Worm (Caenorhabditis elegans) whole organism, young adult: Measurements from ENCODE around the gene gadr-3.

ENCODE experiments used
- K11D2.4 ChIP-seq: fragments of 200-800 bp; sonication (Bioruptor generic); IDR thresholded peaks from 2 replicates; pipeline ENCODE4 v1.3.6; 2022; ENCODE audit warnings: missing genetic modification reagents, missing genetic modification characterization, missing compliant biosample characterization
- ama-1 ChIP-seq, 3 experiments: fragments of 150-350 bp in 1 of 3; sonication (generic microtip) in 2 of 3; optimal IDR thresholded peaks; 2 replicates each; lab custom pipeline; 2014 to 2018; ENCODE audit warnings: missing biosample characterization in 2 of 3, missing genetic modification characterization in 2 of 3, missing genetic modification reagents in 2 of 3
- rec-8 ChIP-seq, 2 experiments: sonication (generic microtip); optimal IDR thresholded peaks; 2 replicates each; lab custom pipeline; 2016; ENCODE audit warnings: mild to moderate bottlenecking in 2 of 2, missing genetic modification characterization in 2 of 2, missing genetic modification reagents in 2 of 2, missing genotype in 2 of 2, missing biosample characterization in 1 of 2, missing compliant biosample characterization in 1 of 2, moderate library complexity in 1 of 2

DNA sequence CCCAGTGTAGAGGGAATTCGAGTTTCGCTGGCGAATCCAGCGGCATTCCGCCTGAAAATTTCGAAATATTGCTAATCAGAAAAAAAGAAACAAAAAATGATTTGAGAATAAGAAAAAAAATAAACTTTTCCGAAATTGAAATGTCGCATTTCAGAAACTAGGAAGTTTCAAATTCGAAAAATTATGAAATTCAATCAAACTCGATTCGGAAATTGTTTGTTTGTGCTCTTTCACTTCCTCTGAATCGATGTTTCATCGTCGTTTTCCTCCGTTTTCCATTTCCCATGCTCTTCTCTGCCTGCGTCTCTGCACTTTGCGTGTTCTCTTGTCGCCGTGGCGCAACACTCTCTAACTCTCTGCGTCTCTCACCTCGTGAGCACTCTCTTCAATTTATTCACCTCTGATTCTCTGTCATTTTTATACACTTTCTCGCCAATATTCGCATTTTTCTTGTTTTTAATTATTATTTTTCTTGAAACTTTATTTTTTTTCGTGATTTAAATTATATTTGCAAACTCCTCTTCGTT, 7.4 kb downstream of the gadr-3 start, which contains the start of gene C18F10.7:
- no peak for TF ChIP-seq K11D2.4 (GFP tag; lab: Robert Waterston, UW)
- no peak for TF ChIP-seq ama-1 (optimal IDR thresholded peaks at IDR 0.05; lab: Kevin White, UChicago)
- TF ChIP-seq ama-1 (GFP tag; optimal IDR thresholded peaks at IDR 0.05; lab: Kevin White, UChicago), result no peak
- TF ChIP-seq rec-8 (tag; optimal IDR thresholded peaks at IDR 0.05; lab: Kevin White, UChicago), result no peak
